Worm (Caenorhabditis elegans) whole organism, L4 larva: ENCODE data around the gene T20D4.19.

ENCODE experiments used
- F10B5.3 ChIP-seq: sonication (generic microtip); optimal IDR thresholded peaks from 2 replicates; lab custom pipeline; 2016; ENCODE audit warnings: mild to moderate bottlenecking, missing genetic modification characterization, missing compliant biosample characterization
- F44E2.7 ChIP-seq: fragments of 200-800 bp; sonication (Bioruptor generic); IDR thresholded peaks from 2 replicates; pipeline ENCODE4 v2.1.2; 2022; ENCODE audit warnings: missing genetic modification characterization, missing compliant biosample characterization
- Y105C5A.15 ChIP-seq: fragments of 200-800 bp; sonication (Bioruptor generic); IDR thresholded peaks from 2 replicates; pipeline ENCODE4 v1.3.6; 2022; ENCODE audit warnings: missing genetic modification characterization, missing compliant biosample characterization
- Y48G9A.11 ChIP-seq: fragments of 200-800 bp; sonication (Bioruptor generic); IDR thresholded peaks from 2 replicates; pipeline ENCODE4 v1.3.6; 2022; ENCODE audit warnings: missing genetic modification reagents, missing genetic modification characterization, missing compliant biosample characterization
- Y75B8A.6 ChIP-seq: fragments of 200-800 bp; sonication (Bioruptor generic); IDR thresholded peaks from 2 replicates; pipeline ENCODE4 v1.3.6; 2022; ENCODE audit warnings: missing genetic modification reagents, missing genetic modification characterization, missing compliant biosample characterization
- ama-1 ChIP-seq: fragments of 150-350 bp; optimal IDR thresholded peaks from 2 replicates; lab custom pipeline; 2014; ENCODE audit warnings: inconsistent platforms, mixed read lengths
- attf-4 ChIP-seq: sonication (generic microtip); optimal IDR thresholded peaks from 3 replicates; lab custom pipeline; 2017; ENCODE audit warnings: missing biosample characterization, missing genetic modification characterization
- ceh-32 ChIP-seq: sonication (generic microtip); optimal IDR thresholded peaks from 2 replicates; lab custom pipeline; 2016; ENCODE audit warnings: mild to moderate bottlenecking, missing genetic modification characterization, missing compliant biosample characterization; ENCODE audit not compliant: poor library complexity
- ceh-62 ChIP-seq: sonication (generic microtip); optimal IDR thresholded peaks from 2 replicates; lab custom pipeline; 2017; ENCODE audit warnings: missing biosample characterization, missing genetic modification characterization
- ctbp-1 ChIP-seq: fragments of 200-800 bp; sonication (Bioruptor generic); IDR thresholded peaks from 2 replicates; pipeline ENCODE4 v1.3.6; 2022; ENCODE audit warnings: missing genetic modification reagents, missing genetic modification characterization, missing compliant biosample characterization
- daf-12 ChIP-seq: fragments of 150-350 bp; optimal IDR thresholded peaks from 2 replicates; lab custom pipeline; 2014; ENCODE audit warnings: missing biosample characterization, missing genetic modification reagents, missing genetic modification characterization
- daf-16 ChIP-seq, 3 experiments: sonication (generic microtip); optimal IDR thresholded peaks; 2 replicates each; lab custom pipeline; 2016 to 2017; ENCODE audit warnings: missing genetic modification characterization in 3 of 3, missing genetic modification reagents in 3 of 3, mild to moderate bottlenecking in 2 of 3, missing compliant biosample characterization in 2 of 3, missing biosample characterization in 1 of 3, moderate library complexity in 1 of 3
- daf-8 ChIP-seq: fragments of 200-800 bp; sonication (Bioruptor generic); IDR thresholded peaks from 2 replicates; pipeline ENCODE4 v1.3.6; 2022; ENCODE audit warnings: missing genetic modification characterization, missing compliant biosample characterization
- dmd-6 ChIP-seq: fragments of 200-800 bp; sonication (Bioruptor generic); IDR thresholded peaks from 2 replicates; pipeline ENCODE4 v1.3.6; 2022; ENCODE audit warnings: missing genetic modification reagents, missing genetic modification characterization, missing compliant biosample characterization
- dpl-1 ChIP-seq: fragments of 150-350 bp; optimal IDR thresholded peaks from 2 replicates; lab custom pipeline; 2014; ENCODE audit warnings: missing biosample characterization, missing genetic modification reagents, missing genetic modification characterization
- egl-43 ChIP-seq: fragments of 200-800 bp; sonication (Bioruptor generic); IDR thresholded peaks from 2 replicates; pipeline ENCODE4 v1.3.6; 2022; ENCODE audit warnings: missing genetic modification reagents, missing genetic modification characterization, missing compliant biosample characterization
- fkh-10 ChIP-seq: fragments of 150-350 bp; optimal IDR thresholded peaks from 2 replicates; lab custom pipeline; 2014; ENCODE audit warnings: missing biosample characterization, missing genetic modification reagents, missing genetic modification characterization
- fos-1 ChIP-seq: fragments of 150-350 bp; optimal IDR thresholded peaks from 2 replicates; lab custom pipeline; 2014; ENCODE audit warnings: missing biosample characterization, missing genetic modification characterization
- hlh-30 ChIP-seq: sonication (generic microtip); optimal IDR thresholded peaks from 2 replicates; lab custom pipeline; 2017; ENCODE audit warnings: antibody characterized with exemption, mild to moderate bottlenecking, missing genetic modification characterization, missing compliant biosample characterization; ENCODE audit not compliant: insufficient read depth
- lim-7 ChIP-seq: fragments of 200-800 bp; sonication (Bioruptor generic); IDR thresholded peaks from 2 replicates; pipeline ENCODE4 v1.3.6; 2022; ENCODE audit warnings: missing genetic modification characterization, missing compliant biosample characterization
- lin-29 ChIP-seq: fragments of 200-800 bp; sonication (Bioruptor generic); IDR thresholded peaks from 2 replicates; pipeline ENCODE4 v1.3.6; 2022; ENCODE audit warnings: missing genetic modification reagents, missing genetic modification characterization, missing compliant biosample characterization
- lin-39 ChIP-seq: fragments of 150-350 bp; optimal IDR thresholded peaks from 2 replicates; lab custom pipeline; 2014; ENCODE audit warnings: missing biosample characterization, missing genetic modification reagents, missing genetic modification characterization
- lsy-2 ChIP-seq, 2 experiments: fragments of 150-350 bp in 1 of 2; sonication (generic microtip) in 1 of 2; optimal IDR thresholded peaks; 2 replicates each; lab custom pipeline; 2014 to 2017; ENCODE audit warnings: missing biosample characterization in 2 of 2, missing genetic modification characterization in 2 of 2
- madf-9 ChIP-seq: fragments of 200-800 bp; sonication (Bioruptor generic); conservative IDR thresholded peaks from 2 replicates; pipeline ENCODE4 v1.3.6; 2022; ENCODE audit warnings: missing genetic modification reagents, missing genetic modification characterization, missing compliant biosample characterization
- mdl-1 ChIP-seq, 2 experiments: fragments of 150-350 bp in 1 of 2; sonication (generic microtip) in 1 of 2; optimal IDR thresholded peaks; 2 replicates each; lab custom pipeline; 2014 to 2017; ENCODE audit warnings: missing biosample characterization in 2 of 2, missing genetic modification characterization in 2 of 2
- mxl-2 ChIP-seq: fragments of 200-800 bp; sonication (Bioruptor generic); conservative IDR thresholded peaks from 2 replicates; pipeline ENCODE4 v1.3.6; 2022; ENCODE audit warnings: missing genetic modification reagents, missing genetic modification characterization, missing compliant biosample characterization
- mxl-3 ChIP-seq: fragments of 200-800 bp; sonication (Bioruptor generic); optimal IDR thresholded peaks from 2 replicates; lab custom pipeline; 2018; ENCODE audit warnings: mild to moderate bottlenecking, missing genetic modification characterization, missing compliant biosample characterization
- nhr-102 ChIP-seq: sonication (generic microtip); optimal IDR thresholded peaks from 2 replicates; lab custom pipeline; 2016; ENCODE audit warnings: mild to moderate bottlenecking, missing genetic modification characterization, moderate library complexity, missing compliant biosample characterization
- nhr-11 ChIP-seq: fragments of 150-350 bp; optimal IDR thresholded peaks from 2 replicates; lab custom pipeline; 2014; ENCODE audit warnings: missing biosample characterization, missing genetic modification characterization
- nhr-28 ChIP-seq: fragments of 150-350 bp; optimal IDR thresholded peaks from 2 replicates; lab custom pipeline; 2014; ENCODE audit warnings: missing biosample characterization, missing genetic modification characterization
- nhr-77 ChIP-seq: fragments of 150-350 bp; optimal IDR thresholded peaks from 2 replicates; lab custom pipeline; 2014; ENCODE audit warnings: missing biosample characterization, missing genetic modification characterization
- pha-4 ChIP-seq, 2 experiments: fragments of 150-350 bp in 1 of 2; fragments of 200-800 bp in 1 of 2; sonication (Bioruptor generic) in 1 of 2; IDR thresholded peaks in 1 of 2; optimal IDR thresholded peaks in 1 of 2; 2 replicates each; pipeline versions ENCODE4 v1.3.6 to Lab custom; 2014 to 2022; ENCODE audit warnings: missing genetic modification characterization in 2 of 2, missing genetic modification reagents in 2 of 2, missing biosample characterization in 1 of 2, missing compliant biosample characterization in 1 of 2
- pqm-1 ChIP-seq: sonication (generic microtip); optimal IDR thresholded peaks from 2 replicates; lab custom pipeline; 2017; ENCODE audit warnings: missing biosample characterization, missing genetic modification characterization
- sdz-12 ChIP-seq: fragments of 200-800 bp; sonication (Bioruptor generic); optimal IDR thresholded peaks from 2 replicates; lab custom pipeline; 2018; ENCODE audit warnings: mild to moderate bottlenecking, missing genetic modification characterization, missing compliant biosample characterization
- skn-1 ChIP-seq: fragments of 150-350 bp; optimal IDR thresholded peaks from 2 replicates; lab custom pipeline; 2014; ENCODE audit warnings: missing biosample characterization, missing genetic modification characterization
- unc-62 ChIP-seq, 3 experiments: fragments of 150-350 bp in 1 of 3; sonication (generic microtip); optimal IDR thresholded peaks in 2 of 3; peaks in 1 of 3; 1 replicate in 1 of 3; 2 replicates in 2 of 3; lab custom pipeline; 2014 to 2017; ENCODE audit warnings: missing biosample characterization in 3 of 3, missing genetic modification characterization in 3 of 3, missing genetic modification reagents in 3 of 3, missing genotype in 1 of 3
- zag-1 ChIP-seq: fragments of 150-350 bp; optimal IDR thresholded peaks from 2 replicates; lab custom pipeline; 2014; ENCODE audit warnings: missing biosample characterization, missing genetic modification characterization
- zfp-3 ChIP-seq: fragments of 200-800 bp; sonication (Bioruptor generic); conservative IDR thresholded peaks from 2 replicates; pipeline ENCODE4 v1.3.6; 2022; ENCODE audit warnings: missing genetic modification reagents, missing genetic modification characterization, missing compliant biosample characterization

T20D4.19 gene

ce11 chrV:3470782-3471181, 39.3 kb upstream of the T20D4.19 start, which contains the start of gene srbc-29:
Gene srbc-29, minus strand, starts transcription at chrV:3470882.
- TF ChIP-seq Y75B8A.6 (GFP tag; lab: Robert Waterston, UW) (no peak), F10B5.3 (no peak), lin-39 (no peak), mxl-3 (GFP tag; lab: Kevin White, UChicago) (no peak), fkh-10 (GFP tag; lab: Kevin White, UChicago) (no peak), lin-29 (GFP tag; lab: Robert Waterston, UW) (no peak), pha-4 (GFP tag; IDR thresholded peaks at IDR 0.05; lab: Robert Waterston, UW) (no peak), pha-4 (tag; optimal IDR thresholded peaks at IDR 0.05; lab: Kevin White, UChicago) (no peak), daf-8 (GFP tag; lab: Robert Waterston, UW) (no peak), sdz-12 (GFP tag; lab: Kevin White, UChicago) (no peak), Y105C5A.15 (no peak), egl-43 (GFP tag; lab: Robert Waterston, UW) (no peak), Y48G9A.11 (GFP tag; lab: Robert Waterston, UW) (no peak), zfp-3 (no peak)

ce11 chrV:3468436-3468835, 37.0 kb upstream of the T20D4.19 start, which contains the start of gene gst-33:
Gene gst-33, minus strand, starts transcription at chrV:3468562.
- TF ChIP-seq mxl-2 (GFP tag; lab: Robert Waterston, UW) (no peak), lin-29 (GFP tag; lab: Robert Waterston, UW) (no peak), hlh-30 (no peak), madf-9 (no peak), daf-16 (GFP tag; optimal IDR thresholded peaks at IDR 0.05; lab: Kevin White, UChicago) (no peak), daf-16 (tag; optimal IDR thresholded peaks at IDR 0.05; lab: Kevin White, UChicago) (peak; percentile 87), ceh-32 (tag; lab: Kevin White, UChicago) (no peak), nhr-77 (tag; lab: Kevin White, UChicago) (peak; percentile 50), ceh-62 (no peak), fos-1 (tag; lab: Kevin White, UChicago) (no peak), attf-4 (tag; lab: Kevin White, UChicago) (no peak), zag-1 (tag; lab: Kevin White, UChicago) (no peak), lin-39 (no peak), pqm-1 (tag; lab: Kevin White, UChicago) (peak; percentile 50), lsy-2 (tag; optimal IDR thresholded peaks at IDR 0.05; lab: Kevin White, UChicago) (no peak), nhr-102 (tag; lab: Kevin White, UChicago) (peak; percentile 97), mdl-1 (tag; optimal IDR thresholded peaks at IDR 0.05; lab: Kevin White, UChicago) (no peak), nhr-28 (peak; percentile 98), F44E2.7 (GFP tag; lab: Robert Waterston, UW) (no peak), daf-12 (tag; lab: Kevin White, UChicago) (no peak), dpl-1 (GFP tag; lab: Kevin White, UChicago) (no peak), lim-7 (no peak), F10B5.3 (no peak), skn-1 (no peak), dmd-6 (GFP tag; lab: Robert Waterston, UW) (no peak), ctbp-1 (GFP tag; lab: Robert Waterston, UW) (no peak), sdz-12 (GFP tag; lab: Kevin White, UChicago) (no peak), nhr-11 (tag; lab: Kevin White, UChicago) (no peak)

DNA sequence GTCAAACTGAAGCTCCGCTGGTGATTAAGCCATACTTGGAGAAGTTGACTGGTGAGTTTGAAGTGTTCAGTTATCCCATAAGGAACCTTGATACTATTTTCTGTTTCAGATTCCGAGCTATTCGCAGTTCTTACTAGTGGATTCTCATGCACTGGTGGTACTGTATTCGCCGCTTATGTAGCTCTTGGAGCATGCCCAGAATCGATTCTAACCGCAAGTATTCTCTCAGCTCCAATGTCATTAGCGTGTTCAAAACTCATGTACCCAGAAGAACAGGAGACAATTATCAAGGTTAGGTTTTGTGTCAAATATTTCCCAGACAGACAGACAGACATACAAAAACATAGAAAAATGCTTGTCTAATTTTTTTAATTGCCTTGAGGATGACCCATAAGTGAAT, 33.5 kb upstream of the T20D4.19 start:
- TF ChIP-seq ama-1 (lab: Kevin White, UChicago) (no peak), unc-62 (GFP tag; optimal IDR thresholded peaks at IDR 0.05 in 1 of 2; lab: Kevin White, UChicago) (peak in 1 of 2 experiments; percentile 92), unc-62 (tag; optimal IDR thresholded peaks at IDR 0.05; lab: Kevin White, UChicago) (no peak)
